Worm (Caenorhabditis elegans) whole organism, young adult: ENCODE measurements around the gene srd-41.

Source experiments
- D2030.7 ChIP-seq: fragments of 200-800 bp; sonication (Bioruptor generic); IDR thresholded peaks from 2 replicates; pipeline ENCODE4 v1.3.6; 2022; ENCODE audit warnings: missing genetic modification reagents, missing genetic modification characterization, missing compliant biosample characterization
- F55B11.4 ChIP-seq: sonication (generic microtip); optimal IDR thresholded peaks from 2 replicates; lab custom pipeline; 2016; ENCODE audit warnings: missing compliant biosample characterization, missing genetic modification characterization, borderline replicate concordance; ENCODE audit not compliant: insufficient read depth
- F57A8.1 ChIP-seq: fragments of 200-800 bp; sonication (Bioruptor generic); optimal IDR thresholded peaks from 2 replicates; lab custom pipeline; 2018; ENCODE audit warnings: mild to moderate bottlenecking, missing genetic modification characterization, moderate library complexity, missing compliant biosample characterization
- attf-5 ChIP-seq: fragments of 200-800 bp; sonication (Bioruptor generic); optimal IDR thresholded peaks from 2 replicates; lab custom pipeline; 2018; ENCODE audit warnings: mild to moderate bottlenecking, missing genetic modification characterization, missing compliant biosample characterization
- hsf-1 ChIP-seq: fragments of 200-800 bp; sonication (Bioruptor generic); IDR thresholded peaks from 2 replicates; pipeline ENCODE4 v1.3.6; 2022; ENCODE audit warnings: missing genetic modification reagents, missing genetic modification characterization, missing compliant biosample characterization
- madf-8 ChIP-seq: fragments of 200-800 bp; sonication (Bioruptor generic); conservative IDR thresholded peaks from 2 replicates; pipeline ENCODE4 v1.3.6; 2022; ENCODE audit warnings: missing genetic modification reagents, missing genetic modification characterization, missing compliant biosample characterization
- mcd-1 ChIP-seq: fragments of 200-800 bp; sonication (Bioruptor generic); IDR thresholded peaks from 2 replicates; pipeline ENCODE4 v1.3.6; 2022; ENCODE audit warnings: missing genetic modification reagents, missing genetic modification characterization, missing compliant biosample characterization
- mxl-1 ChIP-seq: sonication (generic microtip); optimal IDR thresholded peaks from 2 replicates; lab custom pipeline; 2016; ENCODE audit warnings: missing genetic modification characterization, missing compliant biosample characterization
- nhr-179 ChIP-seq: sonication (generic microtip); optimal IDR thresholded peaks from 2 replicates; lab custom pipeline; 2016; ENCODE audit warnings: mild to moderate bottlenecking, missing genetic modification characterization, missing compliant biosample characterization
- repo-1 ChIP-seq: sonication (generic microtip); optimal IDR thresholded peaks from 2 replicates; lab custom pipeline; 2017; ENCODE audit warnings: mild to moderate bottlenecking, missing genetic modification characterization, missing compliant biosample characterization
- snpc-1.1 ChIP-seq: sonication (generic microtip); optimal IDR thresholded peaks from 2 replicates; lab custom pipeline; 2017; ENCODE audit warnings: missing genetic modification characterization, mild to moderate bottlenecking, missing compliant biosample characterization, antibody characterized with exemption, moderate library complexity, missing genotype, missing genetic modification reagents; ENCODE audit not compliant: insufficient read depth
- somi-1 ChIP-seq: fragments of 200-800 bp; sonication (Bioruptor generic); optimal IDR thresholded peaks from 2 replicates; lab custom pipeline; 2018; ENCODE audit warnings: mild to moderate bottlenecking, missing genetic modification characterization, missing compliant biosample characterization
- xnd-1 ChIP-seq: sonication (generic microtip); optimal IDR thresholded peaks from 2 replicates; lab custom pipeline; 2016; ENCODE audit warnings: missing genotype, missing genetic modification reagents, missing genetic modification characterization, missing compliant biosample characterization
- ztf-25 ChIP-seq: fragments of 200-800 bp; sonication (Bioruptor generic); IDR thresholded peaks from 2 replicates; pipeline ENCODE4 v1.3.6; 2022; ENCODE audit warnings: missing genetic modification reagents, missing genetic modification characterization, missing compliant biosample characterization
- ztf-26 ChIP-seq: sonication (generic microtip); optimal IDR thresholded peaks from 2 replicates; lab custom pipeline; 2017; ENCODE audit warnings: missing genetic modification characterization, missing compliant biosample characterization
- ztf-3 ChIP-seq: fragments of 200-800 bp; sonication (Bioruptor generic); optimal IDR thresholded peaks from 2 replicates; lab custom pipeline; 2018; ENCODE audit warnings: mild to moderate bottlenecking, missing genetic modification characterization, missing compliant biosample characterization

The srd-41 gene

ce11 chrX:12375783-12376182, 49.3 kb downstream of the srd-41 start:
- TF ChIP-seq attf-5 (no peak), ztf-25 (GFP tag; lab: Robert Waterston, UW) (no peak), somi-1 (GFP tag; lab: Kevin White, UChicago) (no peak), D2030.7 (GFP tag; lab: Robert Waterston, UW) (no peak), repo-1 (tag; lab: Kevin White, UChicago) (no peak), F55B11.4 (no peak), mxl-1 (tag; lab: Kevin White, UChicago) (no peak), ztf-3 (no peak), hsf-1 (no peak), xnd-1 (tag; lab: Kevin White, UChicago) (no peak), snpc-1.1 (tag; lab: Kevin White, UChicago) (no peak), ztf-26 (tag; lab: Kevin White, UChicago) (no peak), F57A8.1 (no peak), mcd-1 (no peak), nhr-179 (no peak), madf-8 (GFP tag; lab: Robert Waterston, UW) (no peak)
- TF ChIP-seq, all 124 proteins: peak for 0
